Fruit fly (Drosophila melanogaster) whole organism, embryonic: ENCODE measurements around the gene CG10137.

Experiments
- Antp ChIP-seq: fragments of 200-800 bp; sonication (Bioruptor generic); optimal IDR thresholded peaks from 3 replicates; lab custom pipeline; 2016; ENCODE audit warnings: missing biosample characterization, missing genetic modification characterization
- Atf-2 ChIP-seq: fragments of 200-800 bp; sonication (Bioruptor generic); optimal IDR thresholded peaks from 2 replicates; lab custom pipeline; 2016; ENCODE audit warnings: missing biosample characterization, missing genetic modification characterization
- Atf3 ChIP-seq: fragments of 200-800 bp; sonication (Bioruptor generic); optimal IDR thresholded peaks from 3 replicates; lab custom pipeline; 2016; ENCODE audit warnings: missing biosample characterization, missing genetic modification characterization
- CG10654 ChIP-seq: fragments of 200-800 bp; sonication (Bioruptor generic); optimal IDR thresholded peaks from 2 replicates; lab custom pipeline; 2016; ENCODE audit warnings: missing biosample characterization, missing genetic modification characterization
- CG11398 ChIP-seq: fragments of 200-800 bp; sonication (Bioruptor generic); optimal IDR thresholded peaks from 2 replicates; lab custom pipeline; 2016; ENCODE audit warnings: missing biosample characterization, missing genetic modification characterization
- CG11560 ChIP-seq: fragments of 200-800 bp; sonication (Bioruptor generic); IDR thresholded peaks from 3 replicates; pipeline ENCODE4 v1.3.6; 2022; ENCODE audit warnings: missing biosample characterization, missing genetic modification characterization
- CG11723 ChIP-seq: fragments of 200-800 bp; sonication (Bioruptor generic); optimal IDR thresholded peaks from 2 replicates; lab custom pipeline; 2017; ENCODE audit warnings: missing biosample characterization, mild to moderate bottlenecking, missing genetic modification characterization
- CG13123 ChIP-seq: fragments of 200-800 bp; sonication (Bioruptor generic); optimal IDR thresholded peaks from 2 replicates; lab custom pipeline; 2016; ENCODE audit warnings: missing biosample characterization, missing genetic modification characterization
- CG13287 ChIP-seq: fragments of 200-800 bp; sonication (Bioruptor generic); IDR thresholded peaks from 2 replicates; pipeline ENCODE4 v1.3.6; 2022; ENCODE audit warnings: missing biosample characterization, missing genetic modification characterization; ENCODE audit not compliant: partially characterized antibody
- CG16779 ChIP-seq: fragments of 200-800 bp; sonication (Bioruptor generic); IDR thresholded peaks from 2 replicates; pipeline ENCODE4 v1.3.6; 2022; ENCODE audit warnings: missing biosample characterization, missing genetic modification characterization
- CG17361 ChIP-seq: fragments of 200-800 bp; sonication (Bioruptor generic); IDR thresholded peaks from 3 replicates; pipeline ENCODE4 v1.3.6; 2022; ENCODE audit warnings: missing biosample characterization, missing genetic modification characterization
- CG2199 ChIP-seq: fragments of 200-800 bp; sonication (Bioruptor generic); IDR thresholded peaks from 3 replicates; pipeline ENCODE4 v1.3.6; 2022; ENCODE audit warnings: missing biosample characterization, missing genetic modification characterization
- CG3163 ChIP-seq: fragments of 200-800 bp; sonication (Bioruptor generic); optimal IDR thresholded peaks from 3 replicates; lab custom pipeline; 2016; ENCODE audit warnings: missing biosample characterization, missing genetic modification characterization
- CG43689 ChIP-seq: fragments of 200-800 bp; sonication (Bioruptor generic); IDR thresholded peaks from 2 replicates; pipeline ENCODE4 v1.3.6; 2022; ENCODE audit warnings: missing biosample characterization, missing genetic modification characterization
- CG5245 ChIP-seq: fragments of 200-800 bp; sonication (Bioruptor generic); optimal IDR thresholded peaks from 3 replicates; lab custom pipeline; 2016; ENCODE audit warnings: missing biosample characterization, missing genetic modification characterization
- CG6175 ChIP-seq: fragments of 200-800 bp; sonication (Bioruptor generic); IDR thresholded peaks from 3 replicates; pipeline ENCODE4 v1.3.6; 2022; ENCODE audit warnings: missing biosample characterization, missing genetic modification characterization
- CG7745 ChIP-seq: fragments of 200-800 bp; sonication (Bioruptor generic); optimal IDR thresholded peaks from 2 replicates; lab custom pipeline; 2018; ENCODE audit warnings: missing biosample characterization, mild to moderate bottlenecking, missing genetic modification characterization, moderate library complexity
- CG7786 ChIP-seq: fragments of 200-800 bp; sonication (Bioruptor generic); optimal IDR thresholded peaks from 2 replicates; lab custom pipeline; 2016; ENCODE audit warnings: missing biosample characterization, missing genetic modification characterization
- CG7987 ChIP-seq: fragments of 200-800 bp; sonication (Bioruptor generic); optimal IDR thresholded peaks from 2 replicates; lab custom pipeline; 2018; ENCODE audit warnings: missing biosample characterization, mild to moderate bottlenecking, missing genetic modification characterization, moderate library complexity
- CG9727 ChIP-seq: fragments of 200-800 bp; sonication (Bioruptor generic); optimal IDR thresholded peaks from 3 replicates; lab custom pipeline; 2017; ENCODE audit warnings: missing biosample characterization, mild to moderate bottlenecking, missing genetic modification characterization
- CkIIα-i1 ChIP-seq: fragments of 200-800 bp; sonication (Bioruptor generic); IDR thresholded peaks from 2 replicates; pipeline ENCODE4 v1.3.6; 2022; ENCODE audit warnings: missing biosample characterization, missing genetic modification characterization
- Deaf1 ChIP-seq: fragments of 200-800 bp; optimal IDR thresholded peaks from 3 replicates; lab custom pipeline; 2019; ENCODE audit warnings: missing biosample characterization, mild to moderate bottlenecking, missing genetic modification characterization, moderate library complexity
- Dfd ChIP-seq, 2 experiments: fragments of >200 bp; optimal IDR thresholded peaks; 2 replicates each; lab custom pipeline; 2017; ENCODE audit warnings: missing biosample characterization in 2 of 2, missing genetic modification characterization in 2 of 2
- Dip3 ChIP-seq: fragments of 200-800 bp; sonication (Bioruptor generic); optimal IDR thresholded peaks from 3 replicates; lab custom pipeline; 2016; ENCODE audit warnings: missing biosample characterization, missing genetic modification characterization
- Hsf ChIP-seq: fragments of 200-800 bp; sonication (Bioruptor generic); optimal IDR thresholded peaks from 3 replicates; lab custom pipeline; 2016; ENCODE audit warnings: missing biosample characterization, missing genetic modification characterization
- Kr ChIP-seq: fragments of 200-800 bp; sonication (Bioruptor generic); optimal IDR thresholded peaks from 2 replicates; lab custom pipeline; 2017; ENCODE audit warnings: missing biosample characterization, mild to moderate bottlenecking, missing genetic modification characterization
- MTF-1 ChIP-seq: fragments of 200-800 bp; sonication (Bioruptor generic); optimal IDR thresholded peaks from 2 replicates; lab custom pipeline; 2018; ENCODE audit warnings: missing biosample characterization, mild to moderate bottlenecking, missing genetic modification characterization, borderline replicate concordance
- Meics ChIP-seq: fragments of 200-800 bp; sonication (Bioruptor generic); optimal IDR thresholded peaks from 2 replicates; lab custom pipeline; 2017; ENCODE audit warnings: missing biosample characterization, mild to moderate bottlenecking, missing genetic modification characterization
- Optix ChIP-seq: fragments of 200-800 bp; sonication (Bioruptor generic); IDR thresholded peaks from 3 replicates; pipeline ENCODE4 v1.3.6; 2022; ENCODE audit warnings: missing biosample characterization, missing genetic modification characterization
- Poxn ChIP-seq: fragments of 200-800 bp; sonication (Bioruptor generic); IDR thresholded peaks from 2 replicates; pipeline ENCODE4 v1.3.6; 2022; ENCODE audit warnings: missing biosample characterization, missing genetic modification characterization
- Scr ChIP-seq: fragments of 200-800 bp; sonication (Bioruptor generic); IDR thresholded peaks from 2 replicates; pipeline ENCODE4 v1.3.6; 2022; ENCODE audit warnings: missing biosample characterization, missing genetic modification characterization; ENCODE audit not compliant: partially characterized antibody
- abd-A ChIP-seq: fragments of 200-800 bp; sonication (Bioruptor generic); optimal IDR thresholded peaks from 3 replicates; lab custom pipeline; 2019; ENCODE audit warnings: missing biosample characterization, mild to moderate bottlenecking, missing genetic modification characterization, moderate library complexity
- ac ChIP-seq: fragments of 200-800 bp; sonication (Bioruptor generic); optimal IDR thresholded peaks from 3 replicates; lab custom pipeline; 2017; ENCODE audit warnings: missing biosample characterization, mild to moderate bottlenecking, missing genetic modification characterization
- cato ChIP-seq: fragments of 200-800 bp; sonication (Bioruptor generic); optimal IDR thresholded peaks from 2 replicates; lab custom pipeline; 2016; ENCODE audit warnings: missing biosample characterization, missing genetic modification characterization, borderline replicate concordance
- croc ChIP-seq: fragments of 200-800 bp; sonication (Bioruptor generic); conservative IDR thresholded peaks from 3 replicates; pipeline ENCODE4 v1.3.6; 2022; ENCODE audit warnings: missing biosample characterization, missing genetic modification characterization
- cwo ChIP-seq: fragments of 200-800 bp; sonication (Bioruptor generic); optimal IDR thresholded peaks from 3 replicates; lab custom pipeline; 2017; ENCODE audit warnings: missing biosample characterization, missing genetic modification characterization, mild to moderate bottlenecking, moderate library complexity, missing genetic modification reagents
- da ChIP-seq: fragments of 200-800 bp; sonication (Bioruptor generic); optimal IDR thresholded peaks from 2 replicates; lab custom pipeline; 2016; ENCODE audit warnings: missing biosample characterization, missing genetic modification characterization
- dm ChIP-seq: fragments of 200-800 bp; sonication (Bioruptor generic); optimal IDR thresholded peaks from 3 replicates; lab custom pipeline; 2016; ENCODE audit warnings: missing biosample characterization, missing genetic modification characterization
- gcm ChIP-seq: fragments of 200-800 bp; sonication (Bioruptor generic); optimal IDR thresholded peaks from 2 replicates; lab custom pipeline; 2019; ENCODE audit warnings: missing biosample characterization, mild to moderate bottlenecking, missing genetic modification characterization, moderate library complexity
- gcm2 ChIP-seq: fragments of 200-800 bp; sonication (Bioruptor generic); optimal IDR thresholded peaks from 2 replicates; lab custom pipeline; 2016; ENCODE audit warnings: missing biosample characterization, missing genetic modification characterization
- ind ChIP-seq: fragments of 200-800 bp; sonication (Bioruptor generic); optimal IDR thresholded peaks from 3 replicates; lab custom pipeline; 2016; ENCODE audit warnings: missing biosample characterization, missing genetic modification characterization
- peb ChIP-seq: fragments of 200-800 bp; sonication (Bioruptor generic); IDR thresholded peaks from 2 replicates; pipeline ENCODE4 v1.3.6; 2022; ENCODE audit warnings: missing biosample characterization, missing genetic modification characterization
- pita ChIP-seq: fragments of 200-800 bp; sonication (Bioruptor generic); optimal IDR thresholded peaks from 2 replicates; lab custom pipeline; 2017; ENCODE audit warnings: missing biosample characterization, mild to moderate bottlenecking, missing genetic modification characterization
- pros ChIP-seq: fragments of 200-800 bp; sonication (Bioruptor generic); optimal IDR thresholded peaks from 3 replicates; lab custom pipeline; 2019; ENCODE audit warnings: missing biosample characterization, mild to moderate bottlenecking, missing genetic modification characterization, moderate library complexity
- row ChIP-seq: fragments of 200-800 bp; sonication (Bioruptor generic); IDR thresholded peaks from 3 replicates; pipeline ENCODE4 v1.3.6; 2022; ENCODE audit warnings: missing biosample characterization, missing genetic modification characterization
- run ChIP-seq: fragments of 200-800 bp; sonication (Bioruptor generic); optimal IDR thresholded peaks from 3 replicates; lab custom pipeline; 2018; ENCODE audit warnings: missing biosample characterization, mild to moderate bottlenecking, missing genetic modification characterization
- sens-2 ChIP-seq: fragments of 200-800 bp; sonication (Bioruptor generic); IDR thresholded peaks from 2 replicates; pipeline ENCODE4 v1.3.6; 2022; ENCODE audit warnings: missing biosample characterization, missing genetic modification characterization
- ssp ChIP-seq: fragments of 200-800 bp; sonication (Bioruptor generic); IDR thresholded peaks from 2 replicates; pipeline ENCODE4 v1.3.6; 2022; ENCODE audit warnings: missing biosample characterization, missing genetic modification characterization
- tio ChIP-seq: fragments of 200-800 bp; sonication (Bioruptor generic); optimal IDR thresholded peaks from 2 replicates; lab custom pipeline; 2017; ENCODE audit warnings: missing biosample characterization, missing genetic modification characterization, inconsistent platforms
- zf30C ChIP-seq: fragments of 200-800 bp; sonication (Bioruptor generic); optimal IDR thresholded peaks from 3 replicates; lab custom pipeline; 2018; ENCODE audit warnings: missing biosample characterization, mild to moderate bottlenecking, missing genetic modification characterization

CG10137 gene

DNA sequence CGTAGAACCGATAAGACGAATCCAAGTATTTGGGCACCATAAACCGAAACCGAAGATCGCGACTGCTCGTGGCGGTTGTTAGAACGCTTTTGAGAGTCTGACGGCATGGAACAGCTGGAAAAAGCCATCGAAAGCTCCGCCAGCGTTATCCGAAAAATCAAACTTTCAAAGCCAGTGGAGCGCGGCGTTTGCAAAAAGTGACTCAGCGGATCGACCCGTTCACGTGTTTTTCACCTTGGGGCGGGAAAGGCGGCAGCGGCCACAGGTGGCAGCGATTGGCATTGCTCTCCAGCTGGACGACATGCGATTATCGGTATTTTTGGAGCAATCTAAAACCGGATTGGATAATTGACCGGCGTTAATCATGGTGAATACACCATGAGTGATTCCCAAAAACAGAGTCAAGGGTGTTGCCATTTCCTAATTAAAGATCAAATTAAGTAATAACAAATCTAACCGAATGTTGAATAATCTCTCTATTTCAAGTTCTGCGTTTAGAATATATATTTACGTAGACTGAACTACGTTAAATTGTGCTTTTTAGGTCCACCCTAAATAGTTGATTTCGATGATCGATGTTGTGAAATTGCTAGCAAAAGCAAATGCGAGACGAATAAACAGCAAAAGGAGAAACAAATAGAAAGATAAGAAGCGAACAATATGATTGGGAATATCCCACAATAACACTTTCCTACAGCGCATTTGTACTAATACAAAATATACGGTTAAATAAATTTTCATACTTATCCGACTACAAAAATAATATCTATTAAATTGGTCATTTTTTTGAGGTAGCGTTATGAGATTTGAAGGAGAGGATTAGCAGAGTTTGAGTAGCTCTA, 20.6 kb downstream of the CG10137 start, which contains the start of gene CG10337 (continued):
- TF ChIP-seq CG43689 (GFP tag; lab: Robert Waterston, UW) (no peak), CG11398 (GFP tag; lab: Kevin White, UChicago) (peak; percentile 31), ssp (GFP tag; lab: Robert Waterston, UW) (no peak), ac (GFP tag; lab: Kevin White, UChicago) (no peak), CG16779 (GFP tag; lab: Robert Waterston, UW) (no peak), CG9727 (GFP tag; lab: Kevin White, UChicago) (peak; percentile 57), Meics (GFP tag; lab: Kevin White, UChicago) (peak; percentile 77), Poxn (GFP tag; lab: Robert Waterston, UW) (no peak), cato (no peak), CG17361 (GFP tag; lab: Robert Waterston, UW) (peak; percentile 30; the same call in 1 of the 3 replicates), CkIIα-i1 (GFP tag; lab: Robert Waterston, UW) (no peak), CG7745 (no peak), pros (GFP tag; lab: Kevin White, UChicago) (no peak), Hsf (GFP tag; lab: Kevin White, UChicago) (peak; percentile 16), CG11560 (tag; lab: Robert Waterston, UW) (no peak), CG13287 (GFP tag; lab: Robert Waterston, UW) (no peak), CG10654 (GFP tag; lab: Kevin White, UChicago) (peak; percentile 11), CG13123 (GFP tag; lab: Kevin White, UChicago) (no peak), Dip3 (GFP tag; lab: Kevin White, UChicago) (no peak), Dfd (GFP tag; optimal IDR thresholded peaks at IDR 0.05; lab: Kevin White, UChicago) (no peak), Deaf1 (tag; lab: Kevin White, UChicago) (peak; percentile 68), CG2199 (GFP tag; lab: Robert Waterston, UW) (peak; percentile 64; the same call in 1 of the 3 replicates), Antp (GFP tag; lab: Kevin White, UChicago) (no peak), tio (GFP tag; lab: Kevin White, UChicago) (no peak), zf30C (no peak), row (GFP tag; lab: Robert Waterston, UW) (peak; percentile 60; the same call in 2 of the 3 replicates), run (tag; lab: Kevin White, UChicago) (no peak), Atf3 (GFP tag; lab: Kevin White, UChicago) (no peak), CG3163 (no peak), Scr (GFP tag; lab: Robert Waterston, UW) (no peak), pita (no peak), Atf-2 (GFP tag; lab: Kevin White, UChicago) (no peak), abd-A (tag; lab: Kevin White, UChicago) (no peak), da (GFP tag; lab: Kevin White, UChicago) (no peak), cwo (GFP tag; lab: Kevin White, UChicago) (peak; percentile 97), ind (GFP tag; lab: Kevin White, UChicago) (no peak), dm (peak; percentile 12), CG6175 (GFP tag; lab: Robert Waterston, UW) (peak; percentile 39; the same call in 1 of the 3 replicates), Kr (GFP tag; lab: Kevin White, UChicago) (no peak), CG11723 (GFP tag; lab: Kevin White, UChicago) (peak; percentile 12), croc (GFP tag; lab: Robert Waterston, UW) (no peak), CG7987 (GFP tag; lab: Kevin White, UChicago) (peak; percentile 60), Optix (GFP tag; lab: Robert Waterston, UW) (no peak), gcm2 (GFP tag; lab: Kevin White, UChicago) (peak; percentile 0), sens-2 (GFP tag; lab: Robert Waterston, UW) (no peak), MTF-1 (GFP tag; lab: Kevin White, UChicago) (no peak), CG7786 (GFP tag; lab: Kevin White, UChicago) (peak; percentile 44), peb (no peak), gcm (GFP tag; lab: Kevin White, UChicago) (peak; percentile 5), CG5245 (GFP tag; lab: Kevin White, UChicago) (no peak)
